Worm (Caenorhabditis elegans) whole organism, L2 larva: Measurements from ENCODE around the gene K08C7.6.
A peak's percentile ranks its signal among the peaks of the same experiment; 100 is the strongest.

Experiments used
- F13H6.1 ChIP-seq: sonication (generic microtip); optimal IDR thresholded peaks from 2 replicates; lab custom pipeline; 2016; ENCODE audit warnings: missing genetic modification characterization, missing compliant biosample characterization
- ZK546.5 ChIP-seq: sonication (generic microtip); optimal IDR thresholded peaks from 2 replicates; lab custom pipeline; 2017; ENCODE audit warnings: missing biosample characterization, missing genetic modification characterization
- aly-2 ChIP-seq: fragments of 150-350 bp; optimal IDR thresholded peaks from 2 replicates; lab custom pipeline; 2014; ENCODE audit warnings: missing biosample characterization, missing genetic modification characterization
- ceh-16 ChIP-seq: fragments of 150-350 bp; optimal IDR thresholded peaks from 2 replicates; lab custom pipeline; 2014; ENCODE audit warnings: missing biosample characterization, missing genetic modification characterization
- egl-27 ChIP-seq: sonication (generic microtip); optimal IDR thresholded peaks from 3 replicates; lab custom pipeline; 2017; ENCODE audit warnings: missing biosample characterization, missing genetic modification reagents, missing genetic modification characterization
- lsy-2 ChIP-seq, 2 experiments: fragments of 150-350 bp in 1 of 2; sonication (generic microtip) in 1 of 2; optimal IDR thresholded peaks; 2 replicates each; lab custom pipeline; 2014 to 2017; ENCODE audit warnings: missing biosample characterization in 2 of 2, missing genetic modification characterization in 2 of 2
- nhr-11 ChIP-seq: fragments of 150-350 bp; optimal IDR thresholded peaks from 2 replicates; lab custom pipeline; 2014; ENCODE audit warnings: missing biosample characterization, missing genetic modification characterization
- nhr-23 ChIP-seq: fragments of 150-350 bp; optimal IDR thresholded peaks from 2 replicates; lab custom pipeline; 2014; ENCODE audit warnings: missing biosample characterization, missing genetic modification reagents, missing genetic modification characterization
- sem-4 ChIP-seq: fragments of 150-350 bp; optimal IDR thresholded peaks from 2 replicates; lab custom pipeline; 2014; ENCODE audit warnings: missing biosample characterization, missing genetic modification reagents, missing genetic modification characterization
- zag-1 ChIP-seq: fragments of 150-350 bp; optimal IDR thresholded peaks from 2 replicates; lab custom pipeline; 2014; ENCODE audit warnings: missing biosample characterization, missing genetic modification characterization

- TF ChIP-seq aly-2 (no peak), nhr-23 (tag; lab: Kevin White, UChicago) (no peak), sem-4 (tag; lab: Kevin White, UChicago) (no peak), ZK546.5 (tag; lab: Kevin White, UChicago) (no peak), ceh-16 (tag; lab: Kevin White, UChicago) (no peak), nhr-11 (no peak), egl-27 (tag; lab: Kevin White, UChicago) (peak; percentile 21), F13H6.1 (tag; lab: Kevin White, UChicago) (no peak), zag-1 (tag; lab: Kevin White, UChicago) (no peak), lsy-2 (tag; optimal IDR thresholded peaks at IDR 0.05; lab: Kevin White, UChicago) (no peak)
Observed at ce11 chrIV:10714594-10714993, 28.9 kb upstream of the K08C7.6 start.
